Worm (Caenorhabditis elegans): ENCODE measurements around the gene asb-1.

Gene asb-1

DNA sequence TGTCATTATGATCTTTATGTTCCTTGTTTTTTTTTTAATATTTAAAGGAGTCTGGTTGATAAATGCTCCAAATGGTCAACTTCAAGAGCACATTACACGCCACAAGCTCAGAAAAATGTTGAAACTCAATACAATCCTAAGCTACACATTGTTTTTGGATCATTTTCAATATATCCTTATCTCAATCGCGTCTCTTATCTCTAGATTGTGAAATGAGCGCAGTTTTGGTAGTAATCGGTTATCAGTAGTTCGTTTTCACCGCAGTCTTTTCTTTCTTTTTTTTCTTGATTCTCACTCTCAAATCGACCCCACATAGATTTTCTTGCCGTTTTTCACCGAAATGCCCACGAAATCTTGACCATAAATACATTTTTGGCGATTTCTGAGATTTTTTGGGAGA is 42.7 kb downstream of the asb-1 start:
- TF ChIP-seq him-1 (tag; optimal IDR thresholded peaks at IDR 0.05) (no peak), dao-5 (tag; optimal IDR thresholded peaks at IDR 0.05) (no peak), W03F9.2 (tag; optimal IDR thresholded peaks at IDR 0.05) (no peak)

DNA sequence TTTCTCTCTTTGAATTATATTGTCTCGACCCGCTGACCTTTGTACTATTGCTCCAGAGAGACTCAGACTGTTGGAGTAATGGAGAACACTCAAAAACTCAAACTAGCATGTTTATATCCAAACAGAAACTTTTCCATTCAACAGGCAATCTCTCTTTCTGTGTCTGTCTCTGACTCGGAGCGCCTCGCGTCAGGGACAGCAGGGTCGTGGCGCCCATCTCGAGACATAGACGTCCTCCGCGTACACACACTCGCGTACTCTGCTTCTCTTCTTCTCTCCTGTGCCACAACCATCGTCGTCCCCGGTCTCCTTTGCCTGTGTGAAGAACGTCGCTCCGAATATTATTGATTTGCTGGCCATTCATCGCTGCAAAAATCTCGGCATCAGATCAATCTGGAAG is 43.7 kb downstream of the asb-1 start:
- peak; percentile 32 for TF ChIP-seq him-1 (tag; optimal IDR thresholded peaks at IDR 0.05)
- TF ChIP-seq dao-5 (tag; optimal IDR thresholded peaks at IDR 0.05) = no peak
- peak; percentile 20 for TF ChIP-seq W03F9.2 (tag; optimal IDR thresholded peaks at IDR 0.05)

DNA sequence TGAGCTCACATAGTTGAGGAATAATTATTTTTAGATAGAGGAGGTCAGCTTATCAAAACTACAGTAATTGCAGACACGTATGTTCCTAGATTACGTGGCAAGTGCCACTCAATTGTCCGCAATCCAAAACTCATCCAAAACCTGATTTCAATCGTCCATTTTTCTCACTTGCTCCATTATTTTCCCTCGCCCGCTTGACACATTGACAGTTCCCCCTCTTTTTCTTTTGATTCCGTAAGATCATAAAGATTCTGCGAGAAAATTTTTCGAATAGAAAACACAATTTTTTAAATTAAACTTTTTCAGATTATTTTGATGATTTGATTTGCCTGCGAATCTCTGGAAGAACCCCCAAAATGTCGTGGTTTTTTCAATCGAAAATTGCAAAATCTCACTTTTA is 46.9 kb downstream of the asb-1 start, which contains the start of gene M88.4:
M88.4 (plus strand) TSS at position 301 of the 400 bp plus-strand sequence.
- no peak for TF ChIP-seq W03F9.2 (tag; optimal IDR thresholded peaks at IDR 0.05)
- TF ChIP-seq him-1 (tag; optimal IDR thresholded peaks at IDR 0.05) = no peak
- no peak for TF ChIP-seq dao-5 (tag; optimal IDR thresholded peaks at IDR 0.05)

DNA sequence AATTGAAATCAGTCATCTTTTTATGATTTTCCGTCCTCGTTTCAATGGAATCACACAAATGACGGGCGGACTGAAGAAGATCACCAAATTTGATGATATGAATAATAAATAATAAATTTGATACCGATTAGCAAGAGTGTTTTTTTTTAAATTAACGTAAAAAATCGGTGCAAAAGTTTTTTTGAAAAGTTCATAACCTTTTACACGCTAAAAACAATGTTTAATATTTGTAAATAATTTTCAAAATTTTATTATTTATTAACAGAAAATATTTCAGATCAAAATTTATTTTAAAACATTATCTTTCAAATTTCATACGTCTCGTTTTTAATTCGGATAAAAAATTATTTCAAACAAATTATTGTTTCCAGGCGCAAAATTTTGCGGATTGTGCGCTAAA is 50.7 kb downstream of the asb-1 start, which contains the start of gene M88.3:
M88.3 (minus strand) TSS at position 101 of the 400 bp plus-strand sequence.
- no peak for TF ChIP-seq dao-5 (tag; optimal IDR thresholded peaks at IDR 0.05)
- no peak for TF ChIP-seq W03F9.2 (tag; optimal IDR thresholded peaks at IDR 0.05)
- no peak for TF ChIP-seq him-1 (tag; optimal IDR thresholded peaks at IDR 0.05)

Data from whole organism, L4/young adult.